Worm (Caenorhabditis elegans): ENCODE data around the gene srt-24.

srt-24 gene

ce11 chrIV:757548-757947, 26.7 kb upstream of the srt-24 start:
- TF ChIP-seq ref-1 (GFP tag; conservative IDR thresholded peaks at IDR 0.05) (no peak), T22C8.4 (GFP tag; IDR thresholded peaks at IDR 0.05) (no peak), flt-1 (GFP tag; IDR thresholded peaks at IDR 0.05) (no peak), klf-2 (GFP tag; conservative IDR thresholded peaks at IDR 0.05) (no peak), tab-1 (GFP tag; IDR thresholded peaks at IDR 0.05) (no peak), cog-1 (tag; optimal IDR thresholded peaks at IDR 0.05) (no peak), ztf-23 (GFP tag; IDR thresholded peaks at IDR 0.05) (no peak), med-1 (GFP tag; optimal IDR thresholded peaks at IDR 0.05; ENCODE audit: insufficient read depth) (no peak), ztf-29 (GFP tag; IDR thresholded peaks at IDR 0.05) (no peak)

ce11 chrIV:756956-757355, 26.1 kb upstream of the srt-24 start:
- TF ChIP-seq flt-1 (GFP tag; IDR thresholded peaks at IDR 0.05) (no peak), tab-1 (GFP tag; IDR thresholded peaks at IDR 0.05) (no peak), T22C8.4 (GFP tag; IDR thresholded peaks at IDR 0.05) (no peak), med-1 (GFP tag; optimal IDR thresholded peaks at IDR 0.05; ENCODE audit: insufficient read depth) (no peak), ref-1 (GFP tag; conservative IDR thresholded peaks at IDR 0.05) (no peak), ztf-29 (GFP tag; IDR thresholded peaks at IDR 0.05) (no peak), ztf-23 (GFP tag; IDR thresholded peaks at IDR 0.05) (no peak), cog-1 (tag; optimal IDR thresholded peaks at IDR 0.05) (no peak), klf-2 (GFP tag; conservative IDR thresholded peaks at IDR 0.05) (no peak)

- no peak for TF ChIP-seq flt-1 (GFP tag; IDR thresholded peaks at IDR 0.05)
- no peak for TF ChIP-seq ztf-23 (GFP tag; IDR thresholded peaks at IDR 0.05)
- no peak for TF ChIP-seq tab-1 (GFP tag; IDR thresholded peaks at IDR 0.05)
- no peak for TF ChIP-seq ref-1 (GFP tag; conservative IDR thresholded peaks at IDR 0.05)
- TF ChIP-seq T22C8.4 (GFP tag; IDR thresholded peaks at IDR 0.05) = no peak
- TF ChIP-seq ztf-29 (GFP tag; IDR thresholded peaks at IDR 0.05) = no peak
- no peak for TF ChIP-seq klf-2 (GFP tag; conservative IDR thresholded peaks at IDR 0.05)
- no peak for TF ChIP-seq cog-1 (tag; optimal IDR thresholded peaks at IDR 0.05)
- TF ChIP-seq med-1 (GFP tag; optimal IDR thresholded peaks at IDR 0.05; ENCODE audit: insufficient read depth) = no peak
These were observed 25.6 kb upstream of the srt-24 start, which contains the start of gene srt-23 for ce11 chrIV:756421-756820. Gene srt-23 (plus strand): TSS chrIV:756721.

- no peak for TF ChIP-seq tab-1 (GFP tag; IDR thresholded peaks at IDR 0.05)
- no peak for TF ChIP-seq cog-1 (tag; optimal IDR thresholded peaks at IDR 0.05)
- no peak for TF ChIP-seq ztf-29 (GFP tag; IDR thresholded peaks at IDR 0.05)
- TF ChIP-seq T22C8.4 (GFP tag; IDR thresholded peaks at IDR 0.05) = no peak
- no peak for TF ChIP-seq flt-1 (GFP tag; IDR thresholded peaks at IDR 0.05)
- no peak for TF ChIP-seq med-1 (GFP tag; optimal IDR thresholded peaks at IDR 0.05; ENCODE audit: insufficient read depth)
- TF ChIP-seq ref-1 (GFP tag; conservative IDR thresholded peaks at IDR 0.05) = no peak
- no peak for TF ChIP-seq ztf-23 (GFP tag; IDR thresholded peaks at IDR 0.05)
- no peak for TF ChIP-seq klf-2 (GFP tag; conservative IDR thresholded peaks at IDR 0.05)
These were observed 23.6 kb upstream of the srt-24 start for ce11 chrIV:754357-754972.

ce11 chrIV:749557-749956, 18.7 kb upstream of the srt-24 start:
- TF ChIP-seq med-1 (GFP tag; optimal IDR thresholded peaks at IDR 0.05; ENCODE audit: insufficient read depth) (no peak), klf-2 (GFP tag; conservative IDR thresholded peaks at IDR 0.05) (no peak), ztf-29 (GFP tag; IDR thresholded peaks at IDR 0.05) (no peak), tab-1 (GFP tag; IDR thresholded peaks at IDR 0.05) (no peak), ref-1 (GFP tag; conservative IDR thresholded peaks at IDR 0.05) (no peak), flt-1 (GFP tag; IDR thresholded peaks at IDR 0.05) (no peak), cog-1 (tag; optimal IDR thresholded peaks at IDR 0.05) (no peak), T22C8.4 (GFP tag; IDR thresholded peaks at IDR 0.05) (no peak)

- TF ChIP-seq tab-1 (GFP tag; IDR thresholded peaks at IDR 0.05) = no peak
- no peak for TF ChIP-seq cog-1 (tag; optimal IDR thresholded peaks at IDR 0.05)
- no peak for TF ChIP-seq klf-2 (GFP tag; conservative IDR thresholded peaks at IDR 0.05)
These were observed 15.5 kb upstream of the srt-24 start for ce11 chrIV:746333-746732.

- no peak for TF ChIP-seq tab-1 (GFP tag; IDR thresholded peaks at IDR 0.05)
- no peak for TF ChIP-seq cog-1 (tag; optimal IDR thresholded peaks at IDR 0.05)
- no peak for TF ChIP-seq med-1 (GFP tag; optimal IDR thresholded peaks at IDR 0.05; ENCODE audit: insufficient read depth)
- TF ChIP-seq klf-2 (GFP tag; conservative IDR thresholded peaks at IDR 0.05) = no peak
- TF ChIP-seq ztf-29 (GFP tag; IDR thresholded peaks at IDR 0.05) = no peak
- no peak for TF ChIP-seq ref-1 (GFP tag; conservative IDR thresholded peaks at IDR 0.05)
- TF ChIP-seq flt-1 (GFP tag; IDR thresholded peaks at IDR 0.05) = no peak
- no peak for TF ChIP-seq ztf-23 (GFP tag; IDR thresholded peaks at IDR 0.05)
- TF ChIP-seq T22C8.4 (GFP tag; IDR thresholded peaks at IDR 0.05) = no peak
These were observed 11.0 kb upstream of the srt-24 start for ce11 chrIV:741831-742230.

ce11 chrIV:740674-741073, 9.8 kb upstream of the srt-24 start:
- no peak for TF ChIP-seq klf-2 (GFP tag; conservative IDR thresholded peaks at IDR 0.05)
- TF ChIP-seq tab-1 (GFP tag; IDR thresholded peaks at IDR 0.05) = no peak
- TF ChIP-seq T22C8.4 (GFP tag; IDR thresholded peaks at IDR 0.05) = no peak
- no peak for TF ChIP-seq cog-1 (tag; optimal IDR thresholded peaks at IDR 0.05)
- TF ChIP-seq ztf-23 (GFP tag; IDR thresholded peaks at IDR 0.05) = no peak
- no peak for TF ChIP-seq ztf-29 (GFP tag; IDR thresholded peaks at IDR 0.05)
- TF ChIP-seq ref-1 (GFP tag; conservative IDR thresholded peaks at IDR 0.05) = no peak
- no peak for TF ChIP-seq flt-1 (GFP tag; IDR thresholded peaks at IDR 0.05)
- TF ChIP-seq med-1 (GFP tag; optimal IDR thresholded peaks at IDR 0.05; ENCODE audit: insufficient read depth) = no peak

- TF ChIP-seq tab-1 (GFP tag; IDR thresholded peaks at IDR 0.05) (no peak), ztf-29 (GFP tag; IDR thresholded peaks at IDR 0.05) (no peak), med-1 (GFP tag; optimal IDR thresholded peaks at IDR 0.05; ENCODE audit: insufficient read depth) (no peak), flt-1 (GFP tag; IDR thresholded peaks at IDR 0.05) (no peak), ref-1 (GFP tag; conservative IDR thresholded peaks at IDR 0.05) (no peak), ztf-23 (GFP tag; IDR thresholded peaks at IDR 0.05) (no peak), klf-2 (GFP tag; conservative IDR thresholded peaks at IDR 0.05) (no peak), T22C8.4 (GFP tag; IDR thresholded peaks at IDR 0.05) (no peak), cog-1 (tag; optimal IDR thresholded peaks at IDR 0.05) (no peak)
These were observed 5.6 kb upstream of the srt-24 start, which contains the start of gene kvs-5 for ce11 chrIV:736447-736846. Gene kvs-5 (plus strand): TSS chrIV:736747.

- TF ChIP-seq ztf-29 (GFP tag; IDR thresholded peaks at IDR 0.05) (no peak), cog-1 (tag; optimal IDR thresholded peaks at IDR 0.05) (no peak), T22C8.4 (GFP tag; IDR thresholded peaks at IDR 0.05) (no peak), flt-1 (GFP tag; IDR thresholded peaks at IDR 0.05) (no peak), med-1 (GFP tag; optimal IDR thresholded peaks at IDR 0.05; ENCODE audit: insufficient read depth) (no peak), ztf-23 (GFP tag; IDR thresholded peaks at IDR 0.05) (no peak)
These were observed 2.7 kb downstream of the srt-24 start, which contains the start of gene Y55F3C.9 for ce11 chrIV:728095-728494. Gene Y55F3C.9 (minus strand): TSS chrIV:728195.
